Worm (Caenorhabditis elegans) whole organism, early embryonic: Measurements from ENCODE around the gene gpa-7.

Experiments
- B0310.2 ChIP-seq: sonication (generic microtip); optimal IDR thresholded peaks from 2 replicates; lab custom pipeline; 2016; ENCODE audit warnings: mild to moderate bottlenecking, missing genetic modification characterization, missing compliant biosample characterization
- F13C5.2 ChIP-seq: sonication (generic microtip); optimal IDR thresholded peaks from 2 replicates; lab custom pipeline; 2017; ENCODE audit warnings: mild to moderate bottlenecking, missing genetic modification characterization, inconsistent platforms, missing compliant biosample characterization
- aly-1 ChIP-seq: sonication (generic microtip); optimal IDR thresholded peaks from 2 replicates; lab custom pipeline; 2016; ENCODE audit warnings: missing genetic modification characterization, missing compliant biosample characterization
- ama-1 ChIP-seq: fragments of 150-350 bp; optimal IDR thresholded peaks from 2 replicates; lab custom pipeline; 2014
- ceh-13 ChIP-seq: fragments of 200-800 bp; sonication (Bioruptor generic); optimal IDR thresholded peaks from 2 replicates; lab custom pipeline; 2018; ENCODE audit warnings: mild to moderate bottlenecking, missing genetic modification characterization, missing compliant biosample characterization
- ceh-36 ChIP-seq: sonication (generic microtip); optimal IDR thresholded peaks from 2 replicates; lab custom pipeline; 2016; ENCODE audit warnings: missing genetic modification characterization, inconsistent platforms, missing compliant biosample characterization
- ets-7 ChIP-seq: sonication (generic microtip); optimal IDR thresholded peaks from 2 replicates; lab custom pipeline; 2016; ENCODE audit warnings: missing genotype, missing genetic modification characterization, missing compliant biosample characterization
- flt-1 ChIP-seq: fragments of 200-800 bp; sonication (Bioruptor generic); IDR thresholded peaks from 2 replicates; pipeline ENCODE4 v1.3.6; 2022; ENCODE audit warnings: missing genetic modification characterization, missing compliant biosample characterization
- hmbx-1 ChIP-seq: sonication (generic microtip); optimal IDR thresholded peaks from 2 replicates; lab custom pipeline; 2016; ENCODE audit warnings: mild to moderate bottlenecking, missing genetic modification characterization, missing compliant biosample characterization
- hmg-4 ChIP-seq: fragments of 200-800 bp; sonication (Bioruptor generic); optimal IDR thresholded peaks from 2 replicates; lab custom pipeline; 2018; ENCODE audit warnings: mild to moderate bottlenecking, missing genetic modification characterization, missing compliant biosample characterization
- hnd-1 ChIP-seq: sonication (generic microtip); optimal IDR thresholded peaks from 2 replicates; lab custom pipeline; 2016; ENCODE audit warnings: missing genetic modification characterization, missing compliant biosample characterization
- pes-1 ChIP-seq: fragments of 200-800 bp; sonication (Bioruptor generic); IDR thresholded peaks from 2 replicates; pipeline ENCODE4 v1.3.6; 2022; ENCODE audit warnings: missing genetic modification reagents, missing genetic modification characterization, missing compliant biosample characterization
- scrt-1 ChIP-seq: fragments of 200-800 bp; sonication (Bioruptor generic); IDR thresholded peaks from 2 replicates; pipeline ENCODE4 v1.3.6; 2022; ENCODE audit warnings: missing genetic modification characterization, missing compliant biosample characterization
- sea-1 ChIP-seq: fragments of 200-800 bp; sonication (Bioruptor generic); conservative IDR thresholded peaks from 2 replicates; pipeline ENCODE4 v1.3.6; 2022; ENCODE audit warnings: missing genetic modification characterization, missing compliant biosample characterization
- tbx-11 ChIP-seq: fragments of 200-800 bp; sonication (Bioruptor generic); IDR thresholded peaks from 2 replicates; pipeline ENCODE4 v1.3.6; 2022; ENCODE audit warnings: missing genetic modification characterization, missing compliant biosample characterization
- tbx-37 ChIP-seq: fragments of 200-800 bp; sonication (Bioruptor generic); conservative IDR thresholded peaks from 2 replicates; pipeline ENCODE4 v1.3.6; 2022; ENCODE audit warnings: missing genetic modification reagents, missing genetic modification characterization, missing compliant biosample characterization
- tra-4 ChIP-seq: sonication (generic microtip); optimal IDR thresholded peaks from 2 replicates; lab custom pipeline; 2017; ENCODE audit warnings: missing genetic modification characterization, missing compliant biosample characterization

The gpa-7 gene

ce11 chrIV:10388263-10388662 is 15.5 kb upstream of the gpa-7 start, which contains the start of gene R10H10.3:
Gene R10H10.3, plus strand, starts transcription at chrIV:10388505.
- TF ChIP-seq hmg-4 (GFP tag; lab: Kevin White, UChicago) (no peak), aly-1 (tag; lab: Kevin White, UChicago) (no peak), ama-1 (no peak), F13C5.2 (tag; lab: Kevin White, UChicago) (no peak), ceh-36 (no peak), ets-7 (tag; lab: Kevin White, UChicago) (no peak), tra-4 (tag; lab: Kevin White, UChicago) (no peak), hnd-1 (tag; lab: Kevin White, UChicago) (no peak), tbx-11 (no peak), ceh-13 (GFP tag; lab: Kevin White, UChicago) (no peak), tbx-37 (no peak), scrt-1 (GFP tag; lab: Robert Waterston, UW) (no peak), sea-1 (GFP tag; lab: Robert Waterston, UW) (no peak), flt-1 (GFP tag; lab: Robert Waterston, UW) (no peak), hmbx-1 (tag; lab: Kevin White, UChicago) (no peak), pes-1 (GFP tag; lab: Robert Waterston, UW) (no peak), B0310.2 (tag; lab: Kevin White, UChicago) (no peak)

- TF ChIP-seq flt-1 (GFP tag; lab: Robert Waterston, UW) (no peak), B0310.2 (tag; lab: Kevin White, UChicago) (no peak), scrt-1 (GFP tag; lab: Robert Waterston, UW) (no peak)
Measured at ce11 chrIV:10391827-10392226, 12.0 kb upstream of the gpa-7 start, which contains the start of gene spe-26. Gene spe-26, minus strand, starts transcription at chrIV:10391927.

ce11 chrIV:10394858-10395257 is 8.9 kb upstream of the gpa-7 start, which contains the start of gene R10H10.4:
Gene R10H10.4, minus strand, starts transcription at chrIV:10394958.
- no peak for TF ChIP-seq pes-1 (GFP tag; lab: Robert Waterston, UW)
- no peak for TF ChIP-seq hmg-4 (GFP tag; lab: Kevin White, UChicago)
- no peak for TF ChIP-seq sea-1 (GFP tag; lab: Robert Waterston, UW)
- no peak for TF ChIP-seq tbx-11
- no peak for TF ChIP-seq tbx-37
- no peak for TF ChIP-seq hnd-1 (tag; lab: Kevin White, UChicago)
- TF ChIP-seq ceh-36 = no peak
- no peak for TF ChIP-seq aly-1 (tag; lab: Kevin White, UChicago)
- TF ChIP-seq ceh-13 (GFP tag; lab: Kevin White, UChicago) = no peak
- no peak for TF ChIP-seq tra-4 (tag; lab: Kevin White, UChicago)
- TF ChIP-seq ets-7 (tag; lab: Kevin White, UChicago) = no peak
- no peak for TF ChIP-seq scrt-1 (GFP tag; lab: Robert Waterston, UW)
- no peak for TF ChIP-seq B0310.2 (tag; lab: Kevin White, UChicago)
- TF ChIP-seq hmbx-1 (tag; lab: Kevin White, UChicago) = no peak
- no peak for TF ChIP-seq flt-1 (GFP tag; lab: Robert Waterston, UW)
- TF ChIP-seq ama-1 = no peak
- TF ChIP-seq F13C5.2 (tag; lab: Kevin White, UChicago) = no peak

- TF ChIP-seq hmbx-1 (tag; lab: Kevin White, UChicago) (no peak), aly-1 (tag; lab: Kevin White, UChicago) (no peak), flt-1 (GFP tag; lab: Robert Waterston, UW) (no peak), tbx-11 (no peak), F13C5.2 (tag; lab: Kevin White, UChicago) (no peak), sea-1 (GFP tag; lab: Robert Waterston, UW) (no peak)
Measured at ce11 chrIV:10396827-10397226, 7.0 kb upstream of the gpa-7 start.

ce11 chrIV:10398244-10398643 is 5.6 kb upstream of the gpa-7 start:
- no peak for TF ChIP-seq ama-1
- no peak for TF ChIP-seq B0310.2 (tag; lab: Kevin White, UChicago)
- no peak for TF ChIP-seq flt-1 (GFP tag; lab: Robert Waterston, UW)
- TF ChIP-seq tbx-11 = no peak
- TF ChIP-seq hmg-4 (GFP tag; lab: Kevin White, UChicago) = no peak
- no peak for TF ChIP-seq tbx-37
- no peak for TF ChIP-seq ceh-13 (GFP tag; lab: Kevin White, UChicago)

ce11 chrIV:10409377-10409776 is 5.6 kb downstream of the gpa-7 start, which contains the start of gene rfk-1:
Gene rfk-1, minus strand, starts transcription at chrIV:10409477.
- no peak for TF ChIP-seq hmbx-1 (tag; lab: Kevin White, UChicago)
- TF ChIP-seq pes-1 (GFP tag; lab: Robert Waterston, UW) = no peak
- no peak for TF ChIP-seq sea-1 (GFP tag; lab: Robert Waterston, UW)
- no peak for TF ChIP-seq scrt-1 (GFP tag; lab: Robert Waterston, UW)
- TF ChIP-seq hnd-1 (tag; lab: Kevin White, UChicago) = no peak
- TF ChIP-seq aly-1 (tag; lab: Kevin White, UChicago) = no peak
- no peak for TF ChIP-seq ets-7 (tag; lab: Kevin White, UChicago)
- no peak for TF ChIP-seq hmg-4 (GFP tag; lab: Kevin White, UChicago)

- TF ChIP-seq tbx-37 = no peak
- no peak for TF ChIP-seq F13C5.2 (tag; lab: Kevin White, UChicago)
- TF ChIP-seq hnd-1 (tag; lab: Kevin White, UChicago) = no peak
- TF ChIP-seq hmbx-1 (tag; lab: Kevin White, UChicago) = no peak
- no peak for TF ChIP-seq B0310.2 (tag; lab: Kevin White, UChicago)
- no peak for TF ChIP-seq ceh-13 (GFP tag; lab: Kevin White, UChicago)
- no peak for TF ChIP-seq pes-1 (GFP tag; lab: Robert Waterston, UW)
- no peak for TF ChIP-seq flt-1 (GFP tag; lab: Robert Waterston, UW)
Measured at ce11 chrIV:10413828-10414227, 10.0 kb downstream of the gpa-7 start, which contains the start of gene R10H10.7. Gene R10H10.7, minus strand, starts transcription at chrIV:10413928.

ce11 chrIV:10417781-10418180 is 14.0 kb downstream of the gpa-7 start, which contains the start of gene F13B12.6:
Gene F13B12.6, minus strand, starts transcription at chrIV:10417881.
- TF ChIP-seq flt-1 (GFP tag; lab: Robert Waterston, UW) (no peak), hmg-4 (GFP tag; lab: Kevin White, UChicago) (no peak), F13C5.2 (tag; lab: Kevin White, UChicago) (no peak), ceh-36 (no peak), sea-1 (GFP tag; lab: Robert Waterston, UW) (no peak), pes-1 (GFP tag; lab: Robert Waterston, UW) (no peak), B0310.2 (tag; lab: Kevin White, UChicago) (no peak), ama-1 (no peak), scrt-1 (GFP tag; lab: Robert Waterston, UW) (no peak), tbx-37 (no peak), ceh-13 (GFP tag; lab: Kevin White, UChicago) (no peak), ets-7 (tag; lab: Kevin White, UChicago) (no peak), aly-1 (tag; lab: Kevin White, UChicago) (no peak), hmbx-1 (tag; lab: Kevin White, UChicago) (no peak), tra-4 (tag; lab: Kevin White, UChicago) (no peak)
